Worm (Caenorhabditis elegans) whole organism, late embryonic: ENCODE data around the gene C35A5.10.

Experiments
- K09A11.1 ChIP-seq: sonication (generic microtip); optimal IDR thresholded peaks from 2 replicates; lab custom pipeline; 2017; ENCODE audit warnings: antibody characterized with exemption, mild to moderate bottlenecking, missing genetic modification characterization, missing compliant biosample characterization; ENCODE audit not compliant: insufficient read depth
- ama-1 ChIP-seq: fragments of 150-350 bp; optimal IDR thresholded peaks from 2 replicates; lab custom pipeline; 2014
- ceh-14 ChIP-seq: sonication (generic microtip); optimal IDR thresholded peaks from 2 replicates; lab custom pipeline; 2016; ENCODE audit warnings: missing genotype, missing genetic modification characterization, missing compliant biosample characterization
- ceh-18 ChIP-seq: sonication (generic microtip); optimal IDR thresholded peaks from 2 replicates; lab custom pipeline; 2016; ENCODE audit warnings: missing genetic modification characterization, missing compliant biosample characterization
- ceh-2 ChIP-seq: sonication (generic microtip); optimal IDR thresholded peaks from 2 replicates; lab custom pipeline; 2016; ENCODE audit warnings: missing genotype, missing genetic modification characterization, missing compliant biosample characterization
- ceh-34 ChIP-seq: sonication (generic microtip); optimal IDR thresholded peaks from 2 replicates; lab custom pipeline; 2016; ENCODE audit warnings: mild to moderate bottlenecking, missing genetic modification characterization, missing compliant biosample characterization
- ceh-45 ChIP-seq: fragments of 200-800 bp; sonication (Bioruptor generic); IDR thresholded peaks from 2 replicates; pipeline ENCODE4 v1.3.6; 2022; ENCODE audit warnings: missing genetic modification reagents, missing genetic modification characterization, missing compliant biosample characterization
- ceh-48 ChIP-seq: sonication (generic microtip); optimal IDR thresholded peaks from 2 replicates; lab custom pipeline; 2016; ENCODE audit warnings: missing genetic modification characterization, inconsistent platforms, missing compliant biosample characterization
- ceh-9 ChIP-seq: sonication (generic microtip); optimal IDR thresholded peaks from 2 replicates; lab custom pipeline; 2016; ENCODE audit warnings: mild to moderate bottlenecking, missing genetic modification characterization, inconsistent platforms, missing compliant biosample characterization
- che-1 ChIP-seq: sonication (generic microtip); optimal IDR thresholded peaks from 2 replicates; lab custom pipeline; 2016; ENCODE audit warnings: mild to moderate bottlenecking, missing genetic modification characterization, missing compliant biosample characterization
- elt-2 ChIP-seq: sonication (generic microtip); optimal IDR thresholded peaks from 2 replicates; lab custom pipeline; 2016; ENCODE audit warnings: missing genetic modification reagents, missing genetic modification characterization, missing compliant biosample characterization
- ets-4 ChIP-seq: sonication (generic microtip); optimal IDR thresholded peaks from 2 replicates; lab custom pipeline; 2016; ENCODE audit warnings: missing genetic modification characterization, missing compliant biosample characterization
- gmeb-2 ChIP-seq: sonication (generic microtip); optimal IDR thresholded peaks from 2 replicates; lab custom pipeline; 2016; ENCODE audit warnings: missing genetic modification characterization, inconsistent platforms, missing compliant biosample characterization
- hlh-15 ChIP-seq: sonication (generic microtip); optimal IDR thresholded peaks from 2 replicates; lab custom pipeline; 2016; ENCODE audit warnings: missing genetic modification characterization, missing compliant biosample characterization
- hlh-8 ChIP-seq: sonication (generic microtip); optimal IDR thresholded peaks from 2 replicates; lab custom pipeline; 2016; ENCODE audit warnings: missing genotype, missing genetic modification characterization, missing compliant biosample characterization
- madf-2 ChIP-seq: sonication (generic microtip); optimal IDR thresholded peaks from 2 replicates; lab custom pipeline; 2017; ENCODE audit warnings: missing genetic modification characterization, missing compliant biosample characterization
- mec-3 ChIP-seq: sonication (generic microtip); optimal IDR thresholded peaks from 2 replicates; lab custom pipeline; 2016; ENCODE audit warnings: borderline replicate concordance, missing genetic modification characterization, missing compliant biosample characterization
- nhr-11 ChIP-seq: fragments of 150-350 bp; optimal IDR thresholded peaks from 2 replicates; lab custom pipeline; 2014; ENCODE audit warnings: missing biosample characterization, missing genetic modification characterization
- pag-3 ChIP-seq: sonication (generic microtip); optimal IDR thresholded peaks from 2 replicates; lab custom pipeline; 2016; ENCODE audit warnings: missing compliant biosample characterization, missing genetic modification characterization, borderline replicate concordance
- pat-9 ChIP-seq: fragments of 200-800 bp; sonication (Bioruptor generic); optimal IDR thresholded peaks from 2 replicates; lab custom pipeline; 2018; ENCODE audit warnings: mild to moderate bottlenecking, missing genetic modification characterization, moderate library complexity, missing compliant biosample characterization
- pax-1 ChIP-seq: fragments of 150-350 bp; optimal IDR thresholded peaks from 2 replicates; lab custom pipeline; 2014; ENCODE audit warnings: missing biosample characterization, missing genetic modification characterization
- pha-4 ChIP-seq: fragments of 150-350 bp; optimal IDR thresholded peaks from 2 replicates; lab custom pipeline; 2018; ENCODE audit warnings: missing biosample characterization, missing genetic modification reagents, missing genetic modification characterization
- pqm-1 ChIP-seq: sonication (generic microtip); optimal IDR thresholded peaks from 2 replicates; lab custom pipeline; 2016; ENCODE audit warnings: missing genetic modification characterization, missing compliant biosample characterization
- ref-2 ChIP-seq: sonication (generic microtip); optimal IDR thresholded peaks from 2 replicates; lab custom pipeline; 2016; ENCODE audit warnings: missing genetic modification characterization, missing compliant biosample characterization
- sdc-2 ChIP-seq: sonication (generic microtip); optimal IDR thresholded peaks from 2 replicates; lab custom pipeline; 2016; ENCODE audit warnings: missing genotype, missing genetic modification characterization, missing compliant biosample characterization
- sox-2 ChIP-seq: fragments of 200-800 bp; sonication (Bioruptor generic); IDR thresholded peaks from 2 replicates; pipeline ENCODE4 v1.3.6; 2022; ENCODE audit warnings: missing genetic modification reagents, missing genetic modification characterization, missing compliant biosample characterization
- sox-4 ChIP-seq: sonication (generic microtip); optimal IDR thresholded peaks from 2 replicates; lab custom pipeline; 2017; ENCODE audit warnings: mild to moderate bottlenecking, missing genetic modification characterization, inconsistent platforms, missing compliant biosample characterization
- tbx-7 ChIP-seq: sonication (generic microtip); optimal IDR thresholded peaks from 2 replicates; lab custom pipeline; 2016; ENCODE audit warnings: missing genotype, missing genetic modification characterization, missing compliant biosample characterization
- ttx-3 ChIP-seq: sonication (generic microtip); optimal IDR thresholded peaks from 2 replicates; lab custom pipeline; 2016; ENCODE audit warnings: missing genetic modification reagents, missing genetic modification characterization, missing compliant biosample characterization
- unc-42 ChIP-seq: sonication (generic microtip); optimal IDR thresholded peaks from 2 replicates; lab custom pipeline; 2016; ENCODE audit warnings: missing genotype, missing genetic modification characterization, missing compliant biosample characterization
- unc-55 ChIP-seq: sonication (generic microtip); optimal IDR thresholded peaks from 2 replicates; lab custom pipeline; 2017; ENCODE audit warnings: missing biosample characterization, missing genetic modification reagents, missing genetic modification characterization
- zip-5 ChIP-seq: sonication (generic microtip); optimal IDR thresholded peaks from 2 replicates; lab custom pipeline; 2016; ENCODE audit warnings: missing genetic modification characterization, missing compliant biosample characterization
- ztf-16 ChIP-seq: sonication (generic microtip); optimal IDR thresholded peaks from 2 replicates; lab custom pipeline; 2017; ENCODE audit warnings: missing genetic modification characterization, missing compliant biosample characterization

The C35A5.10 gene

DNA sequence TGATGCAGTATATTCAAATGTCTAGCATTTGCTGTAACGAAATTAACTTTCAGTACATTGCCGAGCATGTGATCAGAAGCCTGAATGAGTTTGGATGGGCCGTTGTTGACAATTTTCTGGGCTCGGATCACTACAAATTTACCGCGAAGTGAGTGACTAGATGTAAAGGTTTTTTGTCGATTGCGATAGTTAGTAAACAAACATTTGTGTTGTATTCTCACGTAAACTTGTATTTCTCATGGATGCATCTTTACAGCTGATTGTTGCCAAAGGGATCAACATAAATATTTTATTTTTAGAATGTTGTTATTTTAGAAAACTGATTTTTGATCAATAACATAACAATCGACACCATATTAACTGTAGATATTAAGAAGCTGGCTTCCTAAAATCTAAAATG lies 30.0 kb upstream of the C35A5.10 start:
- TF ChIP-seq gmeb-2 (no peak), ceh-2 (tag; lab: Kevin White, UChicago) (no peak), ceh-18 (tag; lab: Kevin White, UChicago) (no peak), pha-4 (tag; lab: Kevin White, UChicago) (no peak)

DNA sequence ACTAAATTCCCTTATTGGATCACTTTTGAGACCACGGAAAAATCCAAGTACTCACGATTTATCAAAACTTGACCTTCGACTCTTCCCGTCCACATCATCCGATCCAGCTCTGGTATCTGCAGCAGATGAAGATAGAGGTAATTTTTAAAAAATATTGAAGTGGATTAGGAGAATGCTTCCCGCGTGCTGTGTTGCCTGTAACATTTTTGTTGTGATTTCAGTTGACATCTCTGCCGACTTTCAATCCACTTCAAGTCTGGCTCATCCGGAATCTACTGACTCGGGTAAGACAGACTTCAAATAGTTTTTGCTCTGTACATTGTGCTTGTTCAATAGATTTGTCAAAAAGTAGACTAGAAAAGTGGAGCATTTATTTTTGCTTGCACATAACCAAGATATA lies 28.6 kb upstream of the C35A5.10 start:
- TF ChIP-seq zip-5 (no peak), hlh-8 (no peak), ttx-3 (tag; lab: Kevin White, UChicago) (no peak), ets-4 (tag; lab: Kevin White, UChicago) (no peak)

DNA sequence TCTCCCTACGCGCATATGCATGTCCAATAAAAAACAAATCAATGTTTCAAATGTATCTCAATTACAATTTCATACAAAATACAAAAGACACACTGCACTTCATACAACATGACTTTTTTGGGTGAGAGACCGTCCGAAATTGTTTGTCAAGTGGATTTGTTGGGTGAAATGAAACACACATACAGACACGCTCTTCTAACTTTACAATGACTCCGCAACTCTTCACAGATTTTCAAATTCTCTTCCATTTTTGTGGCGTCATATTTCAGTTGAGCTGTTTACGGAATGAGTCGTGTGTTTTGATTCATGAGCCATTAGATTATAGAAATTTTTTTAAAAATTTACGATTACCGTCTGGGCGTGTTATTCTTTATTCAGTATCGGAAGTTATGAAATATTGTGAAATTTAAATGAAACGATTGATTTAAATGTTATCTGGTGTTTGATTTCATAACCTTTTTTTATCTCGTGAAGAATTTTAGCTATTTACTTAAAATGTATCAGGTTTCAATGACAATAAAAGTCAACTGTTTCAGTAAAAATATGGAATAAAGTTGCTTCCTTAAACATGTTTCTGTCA lies 27.0 kb upstream of the C35A5.10 start:
- TF ChIP-seq mec-3 (tag; lab: Kevin White, UChicago) (no peak), tbx-7 (no peak), che-1 (no peak), ets-4 (tag; lab: Kevin White, UChicago) (no peak)

DNA sequence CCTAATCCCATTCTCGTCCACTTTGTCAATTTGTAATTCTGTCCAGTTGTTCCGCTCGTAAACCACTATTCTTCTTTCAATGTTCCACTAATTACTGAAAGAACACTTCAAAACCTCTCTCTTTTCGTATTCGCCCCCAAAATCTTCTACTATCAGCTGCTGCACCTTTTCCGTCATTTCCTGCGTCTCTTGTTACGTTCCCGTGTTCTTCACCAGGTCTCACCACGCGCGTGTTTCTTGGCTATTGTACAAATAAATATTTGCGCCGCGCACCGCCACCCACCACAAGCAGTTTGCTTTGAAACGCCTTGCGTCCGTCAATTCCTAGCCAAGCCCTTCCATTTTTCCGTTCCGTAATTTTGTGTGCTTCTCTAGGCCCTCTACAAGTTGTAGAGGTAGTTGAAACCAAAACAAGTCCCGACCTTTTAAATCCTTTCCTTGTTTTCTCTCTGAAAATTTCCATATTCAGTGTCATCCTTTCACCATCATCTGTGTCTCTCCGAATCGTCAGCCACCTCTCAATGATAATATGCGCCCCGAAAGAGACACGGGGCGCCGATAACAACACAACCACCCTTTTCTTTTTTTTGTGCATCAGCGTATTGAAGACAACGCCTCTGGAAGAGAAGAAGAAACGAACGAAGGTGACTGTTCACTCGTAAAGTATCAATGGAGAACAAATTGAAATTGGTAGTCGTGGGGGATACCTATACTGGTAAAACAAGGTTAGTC lies 25.7 kb upstream of the C35A5.10 start, which contains the start of the genes crp-1 and Y32F6B.9:
TSS of gene crp-1 (plus strand) at position 468 of the 732 bp plus-strand sequence.
TSS of gene Y32F6B.9 (plus strand) at position 603 of the 732 bp plus-strand sequence.
- no peak for TF ChIP-seq K09A11.1 (tag; lab: Kevin White, UChicago)
- peak; percentile 39 for TF ChIP-seq ceh-34 (tag; lab: Kevin White, UChicago)
- no peak for TF ChIP-seq sox-2 (GFP tag; lab: Robert Waterston, UW)
- no peak for TF ChIP-seq unc-42 (tag; lab: Kevin White, UChicago)
- no peak for TF ChIP-seq ttx-3 (tag; lab: Kevin White, UChicago)
- TF ChIP-seq unc-55: no peak
- TF ChIP-seq mec-3 (tag; lab: Kevin White, UChicago): peak; percentile 22
- peak; percentile 15 for TF ChIP-seq sox-4
- peak; percentile 37 for TF ChIP-seq ceh-2 (tag; lab: Kevin White, UChicago)
- TF ChIP-seq, all 69 proteins: peak for 4

DNA sequence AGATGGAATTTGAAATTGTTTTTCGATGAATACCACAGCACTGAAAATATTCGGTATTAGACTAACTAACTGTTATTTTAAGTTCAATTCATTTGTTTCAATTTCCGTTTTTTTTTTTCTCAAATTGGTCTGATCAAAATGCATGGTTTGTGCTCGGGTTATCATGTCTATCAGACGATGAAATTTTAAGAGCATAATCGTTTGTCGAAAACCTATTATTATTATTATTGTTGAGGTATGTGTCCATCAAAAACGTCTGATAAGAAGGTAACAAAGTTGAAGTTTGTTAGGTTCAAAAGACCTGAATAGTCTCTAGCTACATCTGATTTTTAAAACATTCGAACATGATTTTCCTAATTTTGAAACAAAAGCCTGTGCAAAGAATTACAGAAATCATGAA lies 20.0 kb upstream of the C35A5.10 start:
- TF ChIP-seq gmeb-2 (no peak), ama-1 (no peak), ttx-3 (tag; lab: Kevin White, UChicago) (no peak), ceh-45 (GFP tag; lab: Robert Waterston, UW) (no peak), ref-2 (tag; lab: Kevin White, UChicago) (no peak), ceh-2 (tag; lab: Kevin White, UChicago) (no peak), pqm-1 (tag; lab: Kevin White, UChicago) (no peak)
- TF ChIP-seq, all 69 proteins: peak for 0

DNA sequence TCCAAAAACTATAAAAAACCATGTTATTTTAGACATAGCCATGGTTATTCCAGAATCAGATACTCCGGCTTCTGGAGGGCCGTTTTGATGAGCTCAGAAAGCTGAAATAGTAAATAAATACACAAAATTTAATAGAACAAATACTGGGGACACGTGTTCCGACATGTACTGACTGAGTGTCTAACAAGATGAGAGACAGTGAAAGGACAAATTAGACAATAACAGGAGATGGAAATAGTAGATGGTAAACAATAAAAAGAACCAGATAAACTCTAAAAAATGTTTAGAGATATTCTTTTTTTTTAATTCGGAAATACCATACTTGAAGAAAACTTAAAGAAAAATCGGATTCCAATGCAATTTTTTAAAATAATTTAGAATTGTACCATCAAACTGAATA lies 19.4 kb upstream of the C35A5.10 start, which contains the start of gene Y32F6B.1:
TSS of gene Y32F6B.1 (minus strand) at position 101 of the 400 bp plus-strand sequence.
- TF ChIP-seq unc-55 (no peak), ceh-14 (no peak), madf-2 (tag; lab: Kevin White, UChicago) (no peak), sox-2 (GFP tag; lab: Robert Waterston, UW) (no peak)

DNA sequence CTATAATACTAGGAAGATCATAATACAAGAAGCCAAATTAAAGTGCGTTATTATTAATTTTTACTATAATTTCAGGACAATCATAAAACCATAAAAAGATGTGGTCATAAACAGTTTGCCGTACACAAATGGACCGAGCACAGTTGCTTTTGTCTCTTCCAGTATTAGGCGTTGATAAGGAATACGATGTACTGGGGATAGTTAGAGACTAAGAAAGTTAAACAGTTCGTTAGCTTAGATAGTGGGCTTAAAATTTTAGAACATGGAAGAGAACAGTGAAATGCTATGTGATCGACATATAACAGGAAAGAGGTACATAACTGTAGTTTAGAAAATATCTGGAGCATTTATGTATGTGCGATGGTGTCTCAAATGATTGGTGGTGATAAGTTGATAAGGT lies 18.6 kb upstream of the C35A5.10 start:
- TF ChIP-seq ceh-9 (tag; lab: Kevin White, UChicago) (no peak), elt-2 (tag; lab: Kevin White, UChicago) (peak; percentile 43)

DNA sequence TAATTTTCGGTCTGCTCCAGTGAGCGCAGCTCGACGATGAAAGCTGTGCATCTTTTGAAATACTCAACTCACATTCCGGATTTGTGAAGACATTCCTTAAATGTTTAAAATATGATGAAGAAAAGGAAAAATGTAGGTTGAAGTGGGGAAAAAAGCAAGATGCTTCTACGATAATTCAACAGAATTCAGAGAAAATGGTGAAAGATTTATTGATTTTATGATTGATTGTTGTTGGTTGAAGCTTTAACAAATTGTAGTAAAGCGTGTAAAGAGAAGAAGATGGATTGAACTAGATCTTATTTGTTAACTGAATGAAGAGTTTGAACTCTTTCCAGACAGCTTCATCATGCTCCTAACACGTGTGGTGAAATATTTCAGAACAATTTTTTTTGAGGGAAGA lies 14.0 kb upstream of the C35A5.10 start, which contains the start of gene ncx-5:
TSS of gene ncx-5 (minus strand) at position 101 of the 400 bp plus-strand sequence.
- TF ChIP-seq pax-1 (tag; lab: Kevin White, UChicago) (no peak), ceh-14 (no peak), pqm-1 (tag; lab: Kevin White, UChicago) (no peak), sdc-2 (tag; lab: Kevin White, UChicago) (no peak), ztf-16 (tag; lab: Kevin White, UChicago) (no peak), nhr-11 (no peak), pat-9 (tag; lab: Kevin White, UChicago) (no peak), pag-3 (tag; lab: Kevin White, UChicago) (no peak), ama-1 (no peak), hlh-15 (no peak), ceh-45 (GFP tag; lab: Robert Waterston, UW) (no peak), madf-2 (tag; lab: Kevin White, UChicago) (no peak), ceh-48 (tag; lab: Kevin White, UChicago) (no peak), ttx-3 (tag; lab: Kevin White, UChicago) (no peak)
